Worm (Caenorhabditis elegans): ENCODE results near the gene plpp-1.2.

- TF ChIP-seq T22C8.4 (GFP tag; IDR thresholded peaks at IDR 0.05): no peak
- no peak for TF ChIP-seq ztf-23 (GFP tag; IDR thresholded peaks at IDR 0.05)
- no peak for TF ChIP-seq ref-1 (GFP tag; conservative IDR thresholded peaks at IDR 0.05)
- no peak for TF ChIP-seq tab-1 (GFP tag; IDR thresholded peaks at IDR 0.05)
- TF ChIP-seq cog-1 (tag; optimal IDR thresholded peaks at IDR 0.05): no peak
- TF ChIP-seq klf-2 (GFP tag; conservative IDR thresholded peaks at IDR 0.05): no peak
- TF ChIP-seq ztf-29 (GFP tag; IDR thresholded peaks at IDR 0.05): no peak
Observed at ce11 chrII:6443710-6444109, 41.6 kb upstream of the plpp-1.2 start, which contains the start of gene K06A1.2.
